Fruit fly (Drosophila melanogaster): ENCODE data around the gene Snapin.
A peak's percentile ranks its signal among the peaks of the same experiment; 100 is the strongest.

The Snapin gene

dm6 chr2L:2807597-2807996 lies 48.1 kb upstream of the Snapin start:
- no peak for TF ChIP-seq GATAd (GFP tag; optimal IDR thresholded peaks at IDR 0.05)
- no peak for TF ChIP-seq dmrt93B (GFP tag; optimal IDR thresholded peaks at IDR 0.05)
- TF ChIP-seq Hnf4 (GFP tag; optimal IDR thresholded peaks at IDR 0.05) = no peak
- no peak for TF ChIP-seq psq (GFP tag; optimal IDR thresholded peaks at IDR 0.05)
- TF ChIP-seq Sp1 (GFP tag; optimal IDR thresholded peaks at IDR 0.05) = no peak

DNA sequence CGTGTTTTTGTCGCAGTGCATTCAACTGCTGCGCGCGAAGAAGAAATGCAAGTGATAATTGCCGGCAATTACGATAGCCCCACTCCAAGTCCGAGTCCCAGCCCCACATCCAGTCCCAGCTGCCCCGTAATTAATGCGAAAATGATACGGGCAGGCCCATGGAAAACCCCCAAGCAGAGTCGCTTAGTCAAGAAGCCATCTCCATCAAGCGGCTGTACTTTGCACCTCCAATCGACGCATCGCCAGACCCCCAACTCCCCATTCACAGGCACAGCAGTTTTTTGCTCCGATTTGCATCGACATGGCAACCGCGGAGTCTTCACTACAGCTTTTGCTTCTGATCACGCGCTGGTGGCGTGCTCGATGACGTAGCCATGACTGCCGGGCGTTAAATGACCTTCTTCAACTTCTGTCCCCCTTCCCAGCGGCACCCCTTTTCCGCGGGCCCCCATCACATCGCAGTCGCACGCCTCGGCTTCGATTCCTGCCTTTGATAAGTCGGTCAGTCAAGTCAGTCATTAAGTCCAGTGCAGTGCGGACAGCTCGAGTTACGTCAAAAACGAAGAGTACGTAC lies 46.8 kb upstream of the Snapin start:
- TF ChIP-seq tai (GFP tag; optimal IDR thresholded peaks at IDR 0.05) (no peak), Myc (optimal IDR thresholded peaks at IDR 0.05) (no peak), ey (GFP tag; optimal IDR thresholded peaks at IDR 0.05) (no peak), dsf (GFP tag; optimal IDR thresholded peaks at IDR 0.05; ENCODE audit: borderline replicate concordance) (no peak), dl (GFP tag; optimal IDR thresholded peaks at IDR 0.05; ENCODE audit: insufficient read depth in 1 of 2, partially characterized antibody in 2 of 2) (no peak), Abd-B (GFP tag; optimal IDR thresholded peaks at IDR 0.05) (no peak), Rel (GFP tag; optimal IDR thresholded peaks at IDR 0.05) (no peak), Rel (tag; optimal IDR thresholded peaks at IDR 0.05) (peak; percentile 86), CrebA (GFP tag; optimal IDR thresholded peaks at IDR 0.05; ENCODE audit: borderline replicate concordance) (no peak), Vsx2 (GFP tag; optimal IDR thresholded peaks at IDR 0.05; ENCODE audit: partially characterized antibody) (no peak), Hnf4 (GFP tag; optimal IDR thresholded peaks at IDR 0.05) (peak; percentile 77), sv (GFP tag; optimal IDR thresholded peaks at IDR 0.05) (no peak), OdsH (GFP tag; optimal IDR thresholded peaks at IDR 0.05) (no peak), sage (GFP tag; optimal IDR thresholded peaks at IDR 0.05) (no peak), br (GFP tag; optimal IDR thresholded peaks at IDR 0.05) (no peak), lola (GFP tag; optimal IDR thresholded peaks at IDR 0.05) (no peak)

DNA sequence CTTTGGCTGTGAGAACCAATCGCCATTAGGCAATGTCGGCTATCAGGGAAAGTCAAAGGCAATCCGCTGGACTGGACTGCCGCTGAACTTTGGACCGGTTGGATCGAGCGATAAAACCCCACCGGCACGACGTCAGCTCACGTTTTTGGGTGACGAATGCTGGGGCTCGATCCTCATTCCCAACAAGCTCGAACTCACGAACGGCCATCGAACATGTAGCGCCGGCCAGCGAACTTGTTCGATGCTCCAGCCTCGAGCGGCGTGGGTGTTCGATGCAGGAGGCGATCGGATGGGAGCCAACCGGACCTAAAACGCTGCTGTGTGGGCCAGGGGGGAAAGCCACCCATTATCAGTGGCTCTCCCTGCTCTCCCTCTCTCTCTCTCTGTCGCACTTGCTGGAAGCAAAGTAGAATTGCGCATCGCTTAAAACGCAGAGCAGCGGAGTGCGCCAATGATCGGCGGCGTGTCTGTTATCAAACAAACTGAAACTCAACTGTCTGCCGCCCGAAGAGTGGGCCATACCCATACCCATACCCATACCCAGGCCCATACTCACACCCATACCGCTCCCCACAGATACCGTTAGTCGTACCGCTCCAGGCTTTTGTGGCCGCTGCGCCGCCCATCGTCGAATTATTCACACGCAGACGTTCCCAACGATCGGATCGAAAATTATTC lies 45.3 kb upstream of the Snapin start, which contains the start of gene daw:
Gene daw, plus strand, starts transcription at position 628 of the 678 bp plus-strand sequence.
- TF ChIP-seq Hr83 (GFP tag; optimal IDR thresholded peaks at IDR 0.05; ENCODE audit: poor library complexity, severe bottlenecking) (peak; percentile 45), Rel (GFP tag; optimal IDR thresholded peaks at IDR 0.05) (peak; percentile 83), Rel (tag; optimal IDR thresholded peaks at IDR 0.05) (peak; percentile 90), Mio (GFP tag; optimal IDR thresholded peaks at IDR 0.05) (no peak), h (GFP tag; optimal IDR thresholded peaks at IDR 0.05) (peak; percentile 75), OdsH (GFP tag; optimal IDR thresholded peaks at IDR 0.05) (peak; percentile 15), woc (GFP tag; optimal IDR thresholded peaks at IDR 0.05) (no peak), dl (GFP tag; optimal IDR thresholded peaks at IDR 0.05; ENCODE audit: insufficient read depth in 1 of 2, partially characterized antibody in 2 of 2) (peak; percentile 22 to 26), Sp1 (GFP tag; optimal IDR thresholded peaks at IDR 0.05) (peak; percentile 20), pan (optimal IDR thresholded peaks at IDR 0.05) (no peak), Jra (GFP tag; optimal IDR thresholded peaks at IDR 0.05) (peak; percentile 15), CrebA (GFP tag; optimal IDR thresholded peaks at IDR 0.05; ENCODE audit: borderline replicate concordance) (peak; percentile 85), Hnf4 (GFP tag; optimal IDR thresholded peaks at IDR 0.05) (peak; percentile 92), foxo (GFP tag; optimal IDR thresholded peaks at IDR 0.05) (peak in 1 of 2 experiments; percentile 18), Dif (GFP tag; optimal IDR thresholded peaks at IDR 0.05; ENCODE audit: partially characterized antibody) (peak; percentile 42), br (GFP tag; optimal IDR thresholded peaks at IDR 0.05) (peak; percentile 16), jim (GFP tag; optimal IDR thresholded peaks at IDR 0.05) (no peak), brk (GFP tag; optimal IDR thresholded peaks at IDR 0.05) (no peak), HLH106 (tag; optimal IDR thresholded peaks at IDR 0.05) (peak; percentile 3)

DNA sequence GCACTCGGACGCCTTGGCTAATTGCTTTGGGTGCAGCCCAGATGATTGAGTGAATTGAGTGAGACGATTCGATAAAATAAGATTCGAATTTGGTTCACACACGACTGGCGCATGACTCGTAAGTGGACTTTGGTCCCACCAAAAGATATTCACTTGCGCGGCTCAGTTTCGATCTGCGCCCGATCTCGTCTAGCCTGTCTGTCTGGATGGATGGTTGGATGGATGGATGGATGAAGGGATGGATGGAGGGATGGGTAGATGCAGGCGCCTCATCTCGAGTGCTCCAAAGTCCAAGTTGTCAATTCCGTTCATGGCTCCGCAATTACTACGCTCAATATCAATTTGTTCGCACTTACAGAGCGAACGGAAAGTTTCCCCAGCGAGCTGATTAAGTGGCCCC lies 43.0 kb upstream of the Snapin start:
- no peak for TF ChIP-seq usp (GFP tag; optimal IDR thresholded peaks at IDR 0.05)
- TF ChIP-seq brk (GFP tag; optimal IDR thresholded peaks at IDR 0.05) = no peak
- no peak for TF ChIP-seq sage (GFP tag; optimal IDR thresholded peaks at IDR 0.05)
- TF ChIP-seq tai (GFP tag; optimal IDR thresholded peaks at IDR 0.05) = no peak
- no peak for TF ChIP-seq Jra (GFP tag; optimal IDR thresholded peaks at IDR 0.05)
- TF ChIP-seq dl (GFP tag; optimal IDR thresholded peaks at IDR 0.05; ENCODE audit: insufficient read depth in 1 of 2, partially characterized antibody in 2 of 2) = no peak
- TF ChIP-seq HLH106 (tag; optimal IDR thresholded peaks at IDR 0.05) = no peak
- no peak for TF ChIP-seq Hnf4 (GFP tag; optimal IDR thresholded peaks at IDR 0.05)
- TF ChIP-seq woc (GFP tag; optimal IDR thresholded peaks at IDR 0.05) = no peak
